Worm (Caenorhabditis elegans): ENCODE measurements around the gene aipl-1.
A peak's percentile ranks its signal among the peaks of the same experiment; 100 is the strongest.

aipl-1 gene

DNA sequence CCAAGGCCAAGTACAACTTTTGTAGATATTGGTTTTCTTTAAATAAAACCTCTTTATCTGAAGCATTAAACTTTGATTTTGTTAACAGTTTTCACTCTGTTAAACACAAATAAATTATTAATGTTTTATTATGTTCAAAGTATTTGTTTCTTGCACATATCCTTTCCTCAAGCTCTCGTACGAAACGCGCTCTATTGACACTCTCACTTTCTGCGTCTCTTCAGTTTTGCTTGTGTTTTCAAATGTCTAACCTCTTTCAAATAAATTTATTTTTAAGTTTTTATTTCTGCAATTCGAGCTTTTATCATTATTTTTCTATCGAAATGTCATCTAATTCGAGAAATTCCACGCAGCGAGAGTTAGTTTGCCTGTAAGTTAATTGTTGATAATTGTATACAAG lies 7.2 kb upstream of the aipl-1 start, which contains the start of gene K08F9.4 (continued):
- peak; percentile 72 for TF ChIP-seq gmeb-1 (tag; optimal IDR thresholded peaks at IDR 0.05)
- peak; percentile 68 for TF ChIP-seq sma-3 (GFP tag; optimal IDR thresholded peaks at IDR 0.05)
- TF ChIP-seq F13H6.1 (tag; optimal IDR thresholded peaks at IDR 0.05), result no peak
- no peak for TF ChIP-seq dmd-4 (tag; optimal IDR thresholded peaks at IDR 0.05)
- no peak for TF ChIP-seq ZK546.5 (tag; optimal IDR thresholded peaks at IDR 0.05)
- no peak for TF ChIP-seq nhr-6 (tag; optimal IDR thresholded peaks at IDR 0.05)

DNA sequence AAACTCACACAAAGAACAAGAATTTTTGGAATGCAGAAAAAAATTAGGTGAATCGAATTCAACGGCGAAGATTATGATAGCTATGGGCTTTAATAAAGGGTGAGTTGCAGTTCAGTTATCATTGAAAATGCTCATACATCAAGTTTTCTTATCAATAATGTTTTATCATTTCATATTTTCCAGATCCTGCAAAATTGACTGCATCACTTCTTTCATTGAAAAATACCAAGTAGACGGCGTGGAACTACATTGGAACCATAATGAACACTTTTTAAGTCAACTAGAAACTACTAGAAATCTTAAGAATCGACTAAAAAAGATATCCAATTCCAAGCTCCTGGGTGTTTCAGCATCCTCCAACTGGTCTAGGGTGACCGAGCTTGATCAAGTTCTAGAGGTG lies 6.7 kb upstream of the aipl-1 start, which contains the start of gene K08F9.1:
TSS of gene K08F9.1 (minus strand) at position 101 of the 400 bp plus-strand sequence.
- no peak for TF ChIP-seq nhr-129 (tag; optimal IDR thresholded peaks at IDR 0.05)
- TF ChIP-seq F13H6.1 (tag; optimal IDR thresholded peaks at IDR 0.05), result no peak
- no peak for TF ChIP-seq unc-39 (tag; optimal IDR thresholded peaks at IDR 0.05)
- TF ChIP-seq elt-3 (tag; optimal IDR thresholded peaks at IDR 0.05), result no peak
- no peak for TF ChIP-seq egl-27 (tag; optimal IDR thresholded peaks at IDR 0.05)
- no peak for TF ChIP-seq Y55F3AM.14 (GFP tag; optimal IDR thresholded peaks at IDR 0.05)
- TF ChIP-seq ztf-4 (tag; optimal IDR thresholded peaks at IDR 0.05), result no peak
- no peak for TF ChIP-seq lin-13 (GFP tag; optimal IDR thresholded peaks at IDR 0.05)
- no peak for TF ChIP-seq alr-1 (tag; optimal IDR thresholded peaks at IDR 0.05)
- TF ChIP-seq nhr-23 (tag; optimal IDR thresholded peaks at IDR 0.05), result no peak
- no peak for TF ChIP-seq ama-1 (optimal IDR thresholded peaks at IDR 0.05)
- TF ChIP-seq nhr-25 (tag; optimal IDR thresholded peaks at IDR 0.05), result no peak
- no peak for TF ChIP-seq blmp-1 (tag; optimal IDR thresholded peaks at IDR 0.05; ENCODE audit: insufficient read depth)
- TF ChIP-seq lin-11 (tag; optimal IDR thresholded peaks at IDR 0.05), result no peak

DNA sequence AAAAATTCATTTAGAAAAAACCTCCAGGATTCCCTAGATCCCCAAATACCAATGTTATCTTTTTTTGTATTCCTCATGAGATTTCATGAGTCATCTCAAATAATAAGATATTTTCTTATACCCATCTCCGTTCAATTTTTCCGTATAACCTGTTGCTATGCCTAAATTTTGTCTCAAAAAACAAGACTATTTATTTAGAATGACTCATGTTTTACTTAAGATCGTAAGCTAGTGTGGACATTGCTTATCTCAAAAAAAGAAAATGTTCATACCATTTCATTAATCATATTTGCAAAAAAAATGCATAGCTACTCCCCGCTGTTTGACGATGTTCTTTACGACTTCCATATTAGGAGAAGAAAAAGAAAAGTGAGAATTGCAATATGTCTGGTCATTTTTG lies 3.6 kb upstream of the aipl-1 start, which contains the start of gene K08F9.3:
TSS of gene K08F9.3 (plus strand) at position 301 of the 400 bp plus-strand sequence.
- TF ChIP-seq ZK546.5 (tag; optimal IDR thresholded peaks at IDR 0.05) (no peak), ceh-82 (tag; optimal IDR thresholded peaks at IDR 0.05) (no peak), unc-62 (GFP tag; optimal IDR thresholded peaks at IDR 0.05) (no peak), ztf-1 (GFP tag; conservative IDR thresholded peaks at IDR 0.05) (no peak), dmd-4 (tag; optimal IDR thresholded peaks at IDR 0.05) (no peak), blmp-1 (tag; optimal IDR thresholded peaks at IDR 0.05; ENCODE audit: insufficient read depth) (no peak), egl-27 (tag; optimal IDR thresholded peaks at IDR 0.05) (no peak), nhr-21 (tag; optimal IDR thresholded peaks at IDR 0.05) (no peak), sem-4 (tag; optimal IDR thresholded peaks at IDR 0.05) (no peak), unc-39 (tag; optimal IDR thresholded peaks at IDR 0.05) (no peak)

DNA sequence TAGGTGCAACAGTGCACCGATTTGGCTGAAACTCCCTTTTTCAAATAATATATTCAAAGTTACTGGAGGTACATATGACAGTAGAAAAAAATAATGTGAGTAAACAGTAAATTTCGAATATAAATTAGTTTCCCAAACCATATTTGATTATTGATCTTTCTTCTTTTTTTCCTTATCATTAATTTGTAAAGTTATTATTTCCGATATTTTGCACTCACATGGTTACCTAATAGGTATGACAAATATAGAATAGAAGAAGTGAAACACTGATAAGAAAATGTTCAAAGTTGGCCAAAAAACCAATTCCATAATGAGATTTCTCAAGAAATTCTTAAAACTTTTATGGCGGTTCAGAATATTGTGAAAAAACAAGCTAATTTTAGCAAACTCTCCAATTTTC lies 3.2 kb upstream of the aipl-1 start:
- TF ChIP-seq fos-1 (tag; optimal IDR thresholded peaks at IDR 0.05) (peak; percentile 42), mbf-1 (tag; optimal IDR thresholded peaks at IDR 0.05) (no peak), sem-4 (tag; optimal IDR thresholded peaks at IDR 0.05) (no peak), ztf-11 (tag; optimal IDR thresholded peaks at IDR 0.05) (no peak), nhr-6 (tag; optimal IDR thresholded peaks at IDR 0.05) (no peak)

DNA sequence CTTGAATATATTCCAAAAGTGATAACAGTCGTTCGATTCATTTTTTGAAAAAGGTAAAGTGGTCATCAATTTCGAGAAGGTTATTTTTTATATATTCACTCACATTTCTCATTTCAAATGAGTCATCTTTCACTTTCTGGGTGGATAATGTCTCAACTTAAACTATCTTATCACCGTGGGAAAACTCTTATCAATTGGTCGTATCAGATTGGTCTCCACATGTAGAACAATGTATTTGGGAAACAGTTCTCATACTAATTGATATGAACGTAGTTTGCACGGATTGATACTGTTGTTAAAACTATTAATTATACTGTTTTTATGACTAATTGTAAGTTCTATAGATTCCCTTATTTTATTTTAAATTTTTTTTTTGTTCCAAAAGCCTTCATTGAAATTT lies 2.8 kb downstream of the aipl-1 start:
- no peak for TF ChIP-seq mdl-1 (tag; optimal IDR thresholded peaks at IDR 0.05)
- peak; percentile 85 for TF ChIP-seq fos-1 (tag; optimal IDR thresholded peaks at IDR 0.05)
- TF ChIP-seq nhr-23 (tag; optimal IDR thresholded peaks at IDR 0.05), result no peak
- TF ChIP-seq ztf-4 (tag; optimal IDR thresholded peaks at IDR 0.05), result no peak
- TF ChIP-seq lin-13 (GFP tag; optimal IDR thresholded peaks at IDR 0.05), result no peak
- no peak for TF ChIP-seq elt-1 (tag; optimal IDR thresholded peaks at IDR 0.05)
- TF ChIP-seq ztf-11 (tag; optimal IDR thresholded peaks at IDR 0.05), result no peak

DNA sequence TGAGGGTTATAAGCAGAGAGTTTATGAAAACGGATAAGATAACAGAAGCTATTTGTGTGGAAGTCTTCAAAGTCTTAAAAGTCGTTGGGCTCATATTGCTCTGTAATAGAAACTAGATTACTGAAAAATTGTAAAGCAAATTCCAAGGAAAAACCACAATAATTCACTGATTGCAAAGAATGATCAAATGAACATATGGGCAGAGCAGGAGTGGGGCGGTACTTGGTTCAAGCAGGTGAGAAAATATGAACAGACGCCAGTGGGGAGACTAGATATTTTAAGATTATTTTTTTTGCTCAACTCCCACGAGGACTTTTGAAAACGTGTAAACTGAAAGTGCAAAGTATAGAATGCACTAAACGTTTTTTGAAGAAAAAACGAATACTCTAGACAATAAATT lies 4.2 kb downstream of the aipl-1 start, which contains the start of gene str-171:
TSS of gene str-171 (minus strand) at position 101 of the 400 bp plus-strand sequence.
- TF ChIP-seq sma-3 (GFP tag; optimal IDR thresholded peaks at IDR 0.05) (no peak), mab-5 (tag; optimal IDR thresholded peaks at IDR 0.05) (no peak), skn-1 (tag; optimal IDR thresholded peaks at IDR 0.05) (no peak), nhr-12 (tag; optimal IDR thresholded peaks at IDR 0.05) (no peak), ceh-16 (tag; optimal IDR thresholded peaks at IDR 0.05) (no peak), crh-2 (tag; optimal IDR thresholded peaks at IDR 0.05) (no peak), lsy-2 (tag; optimal IDR thresholded peaks at IDR 0.05) (no peak), nhr-237 (tag; optimal IDR thresholded peaks at IDR 0.05) (no peak), elt-1 (tag; optimal IDR thresholded peaks at IDR 0.05) (no peak), nhr-6 (tag; optimal IDR thresholded peaks at IDR 0.05) (no peak), F13H6.1 (tag; optimal IDR thresholded peaks at IDR 0.05) (no peak), sma-9 (GFP tag; optimal IDR thresholded peaks at IDR 0.05) (no peak), sma-9 (tag; optimal IDR thresholded peaks at IDR 0.05) (no peak), unc-55 (GFP tag; optimal IDR thresholded peaks at IDR 0.05) (no peak), nhr-77 (tag; optimal IDR thresholded peaks at IDR 0.05) (no peak), elt-3 (tag; optimal IDR thresholded peaks at IDR 0.05) (no peak), nhr-21 (tag; optimal IDR thresholded peaks at IDR 0.05) (no peak), nhr-129 (tag; optimal IDR thresholded peaks at IDR 0.05) (no peak), R02D3.7 (tag; optimal IDR thresholded peaks at IDR 0.05) (no peak), ztf-11 (tag; optimal IDR thresholded peaks at IDR 0.05) (no peak), ztf-4 (tag; optimal IDR thresholded peaks at IDR 0.05) (no peak)
